Fruit fly (Drosophila melanogaster) whole organism, prepupa: ENCODE data around the gene CG6610.
A peak's percentile ranks its signal among the peaks of the same experiment; 100 is the strongest.

Source experiments
- Blimp-1 ChIP-seq: fragments of 200-800 bp; sonication (Bioruptor generic); optimal IDR thresholded peaks from 3 replicates; lab custom pipeline; 2017; ENCODE audit warnings: missing biosample characterization, missing genetic modification characterization, mild to moderate bottlenecking, moderate library complexity, missing genetic modification reagents
- CG10631 ChIP-seq: fragments of 200-800 bp; sonication (Bioruptor generic); optimal IDR thresholded peaks from 2 replicates; lab custom pipeline; 2016; ENCODE audit warnings: missing biosample characterization, missing genetic modification characterization
- CG11294 ChIP-seq: fragments of 200-800 bp; sonication (Bioruptor generic); IDR thresholded peaks from 2 replicates; pipeline ENCODE4 v1.3.6; 2022; ENCODE audit warnings: missing biosample characterization, missing genetic modification characterization
- CG11762 ChIP-seq: fragments of 200-800 bp; sonication (Bioruptor generic); optimal IDR thresholded peaks from 3 replicates; lab custom pipeline; 2016; ENCODE audit warnings: missing biosample characterization, missing genetic modification characterization; ENCODE audit not compliant: insufficient read depth
- CG11902 ChIP-seq: fragments of 200-800 bp; sonication (Bioruptor generic); optimal IDR thresholded peaks from 3 replicates; lab custom pipeline; 2016; ENCODE audit warnings: missing biosample characterization, missing genetic modification characterization
- CG15336 ChIP-seq: fragments of 200-800 bp; sonication (Bioruptor generic); IDR thresholded peaks from 2 replicates; pipeline ENCODE4 v1.3.6; 2022; ENCODE audit warnings: missing biosample characterization, missing genetic modification characterization
- CG1621 ChIP-seq: fragments of 200-800 bp; sonication (Bioruptor generic); optimal IDR thresholded peaks from 3 replicates; lab custom pipeline; 2018; ENCODE audit warnings: missing biosample characterization, mild to moderate bottlenecking, missing genetic modification characterization
- CG16779 ChIP-seq: fragments of 200-800 bp; sonication (Bioruptor generic); optimal IDR thresholded peaks from 3 replicates; lab custom pipeline; 2017; ENCODE audit warnings: missing biosample characterization, mild to moderate bottlenecking, missing genetic modification characterization
- CG3032 ChIP-seq: fragments of 200-800 bp; optimal IDR thresholded peaks from 2 replicates; lab custom pipeline; 2019; ENCODE audit warnings: missing biosample characterization, mild to moderate bottlenecking, missing genetic modification characterization, moderate library complexity
- CG32006 ChIP-seq: fragments of 200-800 bp; sonication (Bioruptor generic); optimal IDR thresholded peaks from 3 replicates; lab custom pipeline; 2017; ENCODE audit warnings: missing biosample characterization, mild to moderate bottlenecking, missing genetic modification characterization
- CG34406 ChIP-seq: fragments of 200-800 bp; sonication (Bioruptor generic); optimal IDR thresholded peaks from 3 replicates; lab custom pipeline; 2016; ENCODE audit warnings: missing biosample characterization, missing genetic modification characterization
- CG3919 ChIP-seq: fragments of 200-800 bp; sonication (Bioruptor generic); optimal IDR thresholded peaks from 3 replicates; lab custom pipeline; 2016; ENCODE audit warnings: missing biosample characterization, missing genetic modification characterization
- CG4318 ChIP-seq: fragments of 200-800 bp; sonication (Bioruptor generic); optimal IDR thresholded peaks from 3 replicates; lab custom pipeline; 2017; ENCODE audit warnings: missing biosample characterization, mild to moderate bottlenecking, missing genetic modification characterization
- CG6276 ChIP-seq: fragments of 200-800 bp; sonication (Bioruptor generic); optimal IDR thresholded peaks from 2 replicates; lab custom pipeline; 2017; ENCODE audit warnings: missing biosample characterization, mild to moderate bottlenecking, missing genetic modification characterization
- CG6792 ChIP-seq: fragments of 200-800 bp; sonication (Bioruptor generic); optimal IDR thresholded peaks from 3 replicates; lab custom pipeline; 2016; ENCODE audit warnings: missing biosample characterization, missing genetic modification characterization
- CG6854 ChIP-seq: fragments of 200-800 bp; sonication (Bioruptor generic); optimal IDR thresholded peaks from 2 replicates; lab custom pipeline; 2017; ENCODE audit warnings: missing biosample characterization, mild to moderate bottlenecking, missing genetic modification characterization
- CG8319 ChIP-seq: fragments of 200-800 bp; sonication (Bioruptor generic); optimal IDR thresholded peaks from 3 replicates; lab custom pipeline; 2016; ENCODE audit warnings: missing biosample characterization, missing genetic modification characterization
- CG8632 ChIP-seq: fragments of 200-800 bp; sonication (Bioruptor generic); optimal IDR thresholded peaks from 3 replicates; lab custom pipeline; 2016; ENCODE audit warnings: missing biosample characterization, missing genetic modification characterization
- CG9139 ChIP-seq: fragments of 200-800 bp; sonication (Bioruptor generic); optimal IDR thresholded peaks from 3 replicates; lab custom pipeline; 2017; ENCODE audit warnings: missing biosample characterization, mild to moderate bottlenecking, missing genetic modification characterization
- Eip75B ChIP-seq: fragments of 200-800 bp; sonication (Bioruptor generic); optimal IDR thresholded peaks from 3 replicates; lab custom pipeline; 2016; ENCODE audit warnings: missing biosample characterization, missing genetic modification characterization
- Eip78C ChIP-seq: fragments of 200-800 bp; sonication (Bioruptor generic); peaks from one replicate; lab custom pipeline; 2016; ENCODE audit warnings: missing biosample characterization, missing genetic modification characterization
- Eip93F ChIP-seq: fragments of 200-800 bp; sonication (Bioruptor generic); optimal IDR thresholded peaks from 2 replicates; lab custom pipeline; 2016; ENCODE audit warnings: missing biosample characterization, mild to moderate bottlenecking, missing genetic modification characterization
- Ets96B ChIP-seq: fragments of 200-800 bp; optimal IDR thresholded peaks from 2 replicates; lab custom pipeline; 2019; ENCODE audit warnings: missing biosample characterization, mild to moderate bottlenecking, missing genetic modification characterization, moderate library complexity
- Gug ChIP-seq: fragments of 200-800 bp; sonication (Bioruptor generic); IDR thresholded peaks from 2 replicates; pipeline ENCODE4 v1.3.6; 2022; ENCODE audit warnings: missing biosample characterization, missing genetic modification characterization
- Hr38 ChIP-seq: sonication (Bioruptor generic); optimal IDR thresholded peaks from 2 replicates; lab custom pipeline; 2016; ENCODE audit warnings: missing biosample characterization, missing genetic modification characterization
- Hr39 ChIP-seq: fragments of 200-800 bp; sonication (Bioruptor generic); optimal IDR thresholded peaks from 2 replicates; lab custom pipeline; 2016; ENCODE audit warnings: missing biosample characterization, missing genetic modification characterization
- Hr4 ChIP-seq: fragments of 200-800 bp; sonication (Bioruptor generic); optimal IDR thresholded peaks from 3 replicates; lab custom pipeline; 2016; ENCODE audit warnings: missing biosample characterization, missing genetic modification characterization
- Lpt ChIP-seq: fragments of 200-800 bp; sonication (Bioruptor generic); optimal IDR thresholded peaks from 3 replicates; lab custom pipeline; 2016; ENCODE audit warnings: missing biosample characterization, missing genetic modification characterization
- OdsH ChIP-seq: fragments of 200-800 bp; sonication (Bioruptor generic); optimal IDR thresholded peaks from 3 replicates; lab custom pipeline; 2016; ENCODE audit warnings: missing biosample characterization, missing genetic modification characterization
- Smox ChIP-seq: fragments of 200-800 bp; sonication (Bioruptor generic); optimal IDR thresholded peaks from 3 replicates; lab custom pipeline; 2016; ENCODE audit warnings: missing biosample characterization, missing genetic modification characterization
- Sox102F ChIP-seq: fragments of 200-800 bp; sonication (Bioruptor generic); optimal IDR thresholded peaks from 2 replicates; lab custom pipeline; 2016; ENCODE audit warnings: missing biosample characterization, mild to moderate bottlenecking, missing genetic modification characterization
- Sox14 ChIP-seq: fragments of 200-800 bp; sonication (Bioruptor generic); optimal IDR thresholded peaks from 3 replicates; lab custom pipeline; 2016; ENCODE audit warnings: missing biosample characterization, missing genetic modification characterization
- Sox15 ChIP-seq: fragments of 200-800 bp; sonication (Bioruptor generic); optimal IDR thresholded peaks from 3 replicates; lab custom pipeline; 2016; ENCODE audit warnings: missing biosample characterization, missing genetic modification characterization
- achi ChIP-seq: fragments of 200-800 bp; sonication (Bioruptor generic); optimal IDR thresholded peaks from 3 replicates; lab custom pipeline; 2016; ENCODE audit warnings: missing biosample characterization, missing genetic modification characterization
- acj6 ChIP-seq: fragments of 200-800 bp; sonication (Bioruptor generic); optimal IDR thresholded peaks from 3 replicates; lab custom pipeline; 2016; ENCODE audit warnings: missing biosample characterization, missing genetic modification characterization
- cyc ChIP-seq: fragments of 200-800 bp; sonication (Bioruptor generic); optimal IDR thresholded peaks from 3 replicates; lab custom pipeline; 2016; ENCODE audit warnings: missing biosample characterization, missing genetic modification characterization
- dac ChIP-seq: fragments of 200-800 bp; sonication (Bioruptor generic); optimal IDR thresholded peaks from 2 replicates; lab custom pipeline; 2017; ENCODE audit warnings: missing biosample characterization, mild to moderate bottlenecking, missing genetic modification characterization
- eg ChIP-seq: fragments of 200-800 bp; sonication (Bioruptor generic); IDR thresholded peaks from 3 replicates; pipeline ENCODE4 v1.3.6; 2022; ENCODE audit warnings: missing biosample characterization, missing genetic modification characterization
- esn ChIP-seq: fragments of 200-800 bp; sonication (Bioruptor generic); optimal IDR thresholded peaks from 2 replicates; lab custom pipeline; 2016; ENCODE audit warnings: missing biosample characterization, mild to moderate bottlenecking, missing genetic modification characterization, moderate library complexity
- fd59A ChIP-seq: fragments of 200-800 bp; sonication (Bioruptor generic); optimal IDR thresholded peaks from 2 replicates; lab custom pipeline; 2017; ENCODE audit warnings: missing biosample characterization, mild to moderate bottlenecking, missing genetic modification characterization, missing genetic modification reagents
- fkh ChIP-seq: fragments of 200-800 bp; sonication (Bioruptor generic); optimal IDR thresholded peaks from 3 replicates; lab custom pipeline; 2017; ENCODE audit warnings: missing biosample characterization, mild to moderate bottlenecking, missing genetic modification characterization, moderate library complexity
- lz ChIP-seq: fragments of 200-800 bp; sonication (Bioruptor generic); optimal IDR thresholded peaks from 3 replicates; lab custom pipeline; 2016; ENCODE audit warnings: missing biosample characterization, missing genetic modification characterization
- net ChIP-seq: fragments of 200-800 bp; sonication (Bioruptor generic); optimal IDR thresholded peaks from 3 replicates; lab custom pipeline; 2016; ENCODE audit warnings: missing biosample characterization, missing genetic modification characterization
- salr ChIP-seq, 2 experiments: fragments of 200-800 bp; sonication (Bioruptor generic); optimal IDR thresholded peaks; 3 replicates each; lab custom pipeline; 2016 to 2018; ENCODE audit warnings: missing biosample characterization in 2 of 2, missing genetic modification characterization in 2 of 2, mild to moderate bottlenecking in 1 of 2
- spab ChIP-seq: fragments of 200-800 bp; sonication (Bioruptor generic); optimal IDR thresholded peaks from 2 replicates; lab custom pipeline; 2017; ENCODE audit warnings: missing biosample characterization, mild to moderate bottlenecking, missing genetic modification characterization, missing genetic modification reagents
- svp ChIP-seq: fragments of 200-800 bp; sonication (Bioruptor generic); peaks from one replicate; lab custom pipeline; 2016; ENCODE audit warnings: missing biosample characterization, missing genetic modification characterization
- topi ChIP-seq: fragments of 200-800 bp; sonication (Bioruptor generic); optimal IDR thresholded peaks from 3 replicates; lab custom pipeline; 2016; ENCODE audit warnings: missing biosample characterization, missing genetic modification characterization
- vri ChIP-seq: fragments of 200-800 bp; sonication (Bioruptor generic); optimal IDR thresholded peaks from 3 replicates; lab custom pipeline; 2016; ENCODE audit warnings: missing biosample characterization, mild to moderate bottlenecking, missing genetic modification characterization

CG6610 gene

DNA sequence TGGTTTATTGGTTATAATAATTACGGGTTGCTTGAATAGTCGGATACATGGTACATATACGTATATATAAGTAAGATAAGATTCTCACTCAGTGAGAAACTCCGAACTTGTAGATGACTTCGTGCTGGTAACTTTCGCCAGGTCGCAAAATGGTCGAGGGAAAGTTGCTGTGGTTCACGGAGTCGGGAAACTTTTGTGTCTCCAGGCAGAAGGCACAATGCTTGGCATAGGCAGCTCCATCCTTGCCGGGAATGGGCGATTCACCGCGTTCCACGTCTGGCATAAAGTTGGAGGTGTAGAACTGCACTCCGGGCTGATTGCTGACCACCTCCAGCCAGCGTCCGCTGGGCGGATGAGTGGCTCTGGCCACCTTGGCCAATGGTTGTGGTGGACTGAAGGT lies 17.9 kb downstream of the CG6610 start, which contains the start of gene CG10469:
CG10469 (minus strand) TSS at position 101 of the 400 bp plus-strand sequence.
- TF ChIP-seq topi (GFP tag; lab: Kevin White, UChicago) (no peak), CG10631 (GFP tag; lab: Kevin White, UChicago) (no peak), Blimp-1 (no peak), Smox (no peak), Hr4 (GFP tag; lab: Kevin White, UChicago) (no peak), fkh (GFP tag; lab: Kevin White, UChicago) (no peak), CG3032 (no peak), svp (GFP tag; lab: Kevin White, UChicago) (no peak), CG8632 (GFP tag; lab: Kevin White, UChicago) (no peak), Sox102F (GFP tag; lab: Kevin White, UChicago) (no peak), Eip78C (GFP tag; lab: Kevin White, UChicago) (no peak), CG15336 (GFP tag; lab: Robert Waterston, UW) (no peak), lz (GFP tag; lab: Kevin White, UChicago) (no peak), CG16779 (no peak), CG1621 (tag; lab: Kevin White, UChicago) (no peak), CG11762 (GFP tag; lab: Kevin White, UChicago) (no peak), Sox15 (no peak), CG4318 (GFP tag; lab: Kevin White, UChicago) (no peak), CG6792 (GFP tag; lab: Kevin White, UChicago) (no peak), spab (GFP tag; lab: Kevin White, UChicago) (no peak)

DNA sequence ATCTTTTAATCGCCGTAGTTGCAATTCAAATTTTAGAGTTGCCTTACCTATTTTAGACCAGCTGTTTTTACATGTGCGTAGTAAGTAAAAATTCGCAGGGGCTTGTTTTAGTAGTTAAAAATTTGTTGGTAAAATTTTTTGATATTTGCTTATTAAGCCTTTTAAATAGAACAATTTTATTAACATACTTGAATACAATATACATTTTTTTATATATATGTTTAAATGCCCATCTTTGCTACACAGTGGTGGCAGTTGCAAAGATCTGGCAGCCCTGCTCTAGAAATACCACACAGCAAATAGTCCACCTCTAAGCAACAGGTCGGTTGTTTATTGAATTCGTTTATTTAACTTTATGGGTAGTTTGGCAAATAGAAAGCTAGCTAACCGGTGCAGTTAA lies 19.4 kb downstream of the CG6610 start, which contains the start of the genes CG10467 and loj:
CG10467 (minus strand) TSS at position 51 of the 400 bp plus-strand sequence.
loj (plus strand) TSS at position 291 of the 400 bp plus-strand sequence.
- peak; percentile 68 for TF ChIP-seq vri
- no peak; the same call in 1 of the 2 replicates for TF ChIP-seq CG15336 (GFP tag; lab: Robert Waterston, UW)
- no peak for TF ChIP-seq CG16779
- TF ChIP-seq esn (GFP tag; lab: Kevin White, UChicago), result peak; percentile 89
- TF ChIP-seq fd59A (GFP tag; lab: Kevin White, UChicago), result peak; percentile 80
- TF ChIP-seq cyc, result peak; percentile 93
- TF ChIP-seq CG32006 (GFP tag; lab: Kevin White, UChicago), result peak; percentile 92
- peak; percentile 96 for TF ChIP-seq OdsH (GFP tag; lab: Kevin White, UChicago)
- peak; percentile 82 for TF ChIP-seq Lpt
- TF ChIP-seq Eip93F (GFP tag; lab: Kevin White, UChicago), result peak; percentile 22
- TF ChIP-seq Hr38 (GFP tag; lab: Kevin White, UChicago), result peak; percentile 40
- peak; percentile 80 for TF ChIP-seq CG11762 (GFP tag; lab: Kevin White, UChicago)
- TF ChIP-seq salr (GFP tag; optimal IDR thresholded peaks at IDR 0.05; lab: Kevin White, UChicago), result peak; percentile 74 to 83
- peak; percentile 22 for TF ChIP-seq CG9139 (GFP tag; lab: Kevin White, UChicago)
- peak; percentile 90 for TF ChIP-seq CG34406 (GFP tag; lab: Kevin White, UChicago)
- TF ChIP-seq CG3919, result peak; percentile 91
- TF ChIP-seq Sox15, result peak; percentile 94
- peak; percentile 89 for TF ChIP-seq Ets96B (tag; lab: Kevin White, UChicago)
- TF ChIP-seq svp (GFP tag; lab: Kevin White, UChicago), result peak; percentile 88
- peak; percentile 94 for TF ChIP-seq Eip78C (GFP tag; lab: Kevin White, UChicago)
- TF ChIP-seq eg (GFP tag; lab: Robert Waterston, UW), result peak; percentile 94
- peak; percentile 87 for TF ChIP-seq net (GFP tag; lab: Kevin White, UChicago)
- no peak for TF ChIP-seq CG6854 (GFP tag; lab: Kevin White, UChicago)
- peak; percentile 52 for TF ChIP-seq CG6276 (GFP tag; lab: Kevin White, UChicago)
- peak; percentile 91 for TF ChIP-seq Gug
- TF ChIP-seq dac, result peak; percentile 78
- peak; percentile 94 for TF ChIP-seq acj6 (GFP tag; lab: Kevin White, UChicago)
- peak; percentile 81 for TF ChIP-seq Sox14 (GFP tag; lab: Kevin White, UChicago)
- peak; percentile 83 for TF ChIP-seq fkh (GFP tag; lab: Kevin White, UChicago)
- TF ChIP-seq CG11902, result peak; percentile 95
- peak; percentile 82 for TF ChIP-seq Sox102F (GFP tag; lab: Kevin White, UChicago)
- peak; percentile 92 for TF ChIP-seq CG3032
- TF ChIP-seq Eip75B, result peak; percentile 65
- peak; percentile 91 for TF ChIP-seq achi
- peak; percentile 68 for TF ChIP-seq spab (GFP tag; lab: Kevin White, UChicago)
- TF ChIP-seq CG8319 (GFP tag; lab: Kevin White, UChicago), result peak; percentile 85
- TF ChIP-seq Blimp-1, result peak; percentile 65
- peak; percentile 82 for TF ChIP-seq lz (GFP tag; lab: Kevin White, UChicago)
- peak; percentile 92 for TF ChIP-seq Hr39 (GFP tag; lab: Kevin White, UChicago)
- TF ChIP-seq CG6792 (GFP tag; lab: Kevin White, UChicago), result peak; percentile 83
- TF ChIP-seq CG11294 (GFP tag; lab: Robert Waterston, UW), result peak; percentile 94
